Fruit fly (Drosophila melanogaster): ENCODE results near the gene CG5068.

dm6 chr3L:9024741-9025140 lies 38.2 kb downstream of the CG5068 start:
- TF ChIP-seq CG8478 (optimal IDR thresholded peaks at IDR 0.05) (no peak), CTCF (optimal IDR thresholded peaks at IDR 0.05) (no peak)
